Worm (Caenorhabditis elegans) whole organism, early embryonic: Measurements from ENCODE around the gene F43C9.1.

Experiments
- B0310.2 ChIP-seq: sonication (generic microtip); optimal IDR thresholded peaks from 2 replicates; lab custom pipeline; 2016; ENCODE audit warnings: mild to moderate bottlenecking, missing genetic modification characterization, missing compliant biosample characterization
- F13C5.2 ChIP-seq: sonication (generic microtip); optimal IDR thresholded peaks from 2 replicates; lab custom pipeline; 2017; ENCODE audit warnings: mild to moderate bottlenecking, missing genetic modification characterization, inconsistent platforms, missing compliant biosample characterization
- aly-1 ChIP-seq: sonication (generic microtip); optimal IDR thresholded peaks from 2 replicates; lab custom pipeline; 2016; ENCODE audit warnings: missing genetic modification characterization, missing compliant biosample characterization
- ama-1 ChIP-seq: fragments of 150-350 bp; optimal IDR thresholded peaks from 2 replicates; lab custom pipeline; 2014
- ceh-13 ChIP-seq: fragments of 200-800 bp; sonication (Bioruptor generic); optimal IDR thresholded peaks from 2 replicates; lab custom pipeline; 2018; ENCODE audit warnings: mild to moderate bottlenecking, missing genetic modification characterization, missing compliant biosample characterization
- ceh-36 ChIP-seq: sonication (generic microtip); optimal IDR thresholded peaks from 2 replicates; lab custom pipeline; 2016; ENCODE audit warnings: missing genetic modification characterization, inconsistent platforms, missing compliant biosample characterization
- ets-7 ChIP-seq: sonication (generic microtip); optimal IDR thresholded peaks from 2 replicates; lab custom pipeline; 2016; ENCODE audit warnings: missing genotype, missing genetic modification characterization, missing compliant biosample characterization
- flt-1 ChIP-seq: fragments of 200-800 bp; sonication (Bioruptor generic); IDR thresholded peaks from 2 replicates; pipeline ENCODE4 v1.3.6; 2022; ENCODE audit warnings: missing genetic modification characterization, missing compliant biosample characterization
- hmbx-1 ChIP-seq: sonication (generic microtip); optimal IDR thresholded peaks from 2 replicates; lab custom pipeline; 2016; ENCODE audit warnings: mild to moderate bottlenecking, missing genetic modification characterization, missing compliant biosample characterization
- hmg-4 ChIP-seq: fragments of 200-800 bp; sonication (Bioruptor generic); optimal IDR thresholded peaks from 2 replicates; lab custom pipeline; 2018; ENCODE audit warnings: mild to moderate bottlenecking, missing genetic modification characterization, missing compliant biosample characterization
- hnd-1 ChIP-seq: sonication (generic microtip); optimal IDR thresholded peaks from 2 replicates; lab custom pipeline; 2016; ENCODE audit warnings: missing genetic modification characterization, missing compliant biosample characterization
- pes-1 ChIP-seq: fragments of 200-800 bp; sonication (Bioruptor generic); IDR thresholded peaks from 2 replicates; pipeline ENCODE4 v1.3.6; 2022; ENCODE audit warnings: missing genetic modification reagents, missing genetic modification characterization, missing compliant biosample characterization
- scrt-1 ChIP-seq: fragments of 200-800 bp; sonication (Bioruptor generic); IDR thresholded peaks from 2 replicates; pipeline ENCODE4 v1.3.6; 2022; ENCODE audit warnings: missing genetic modification characterization, missing compliant biosample characterization
- sea-1 ChIP-seq: fragments of 200-800 bp; sonication (Bioruptor generic); conservative IDR thresholded peaks from 2 replicates; pipeline ENCODE4 v1.3.6; 2022; ENCODE audit warnings: missing genetic modification characterization, missing compliant biosample characterization
- tbx-11 ChIP-seq: fragments of 200-800 bp; sonication (Bioruptor generic); IDR thresholded peaks from 2 replicates; pipeline ENCODE4 v1.3.6; 2022; ENCODE audit warnings: missing genetic modification characterization, missing compliant biosample characterization
- tbx-37 ChIP-seq: fragments of 200-800 bp; sonication (Bioruptor generic); conservative IDR thresholded peaks from 2 replicates; pipeline ENCODE4 v1.3.6; 2022; ENCODE audit warnings: missing genetic modification reagents, missing genetic modification characterization, missing compliant biosample characterization
- tra-4 ChIP-seq: sonication (generic microtip); optimal IDR thresholded peaks from 2 replicates; lab custom pipeline; 2017; ENCODE audit warnings: missing genetic modification characterization, missing compliant biosample characterization

Gene F43C9.1

ce11 chrX:4800892-4801291, 7.8 kb downstream of the F43C9.1 start:
- TF ChIP-seq ets-7 (tag; lab: Kevin White, UChicago) (no peak), scrt-1 (no peak), sea-1 (GFP tag; lab: Robert Waterston, UW) (no peak), B0310.2 (no peak), aly-1 (tag; lab: Kevin White, UChicago) (no peak), flt-1 (GFP tag; lab: Robert Waterston, UW) (no peak), ama-1 (lab: Kevin White, UChicago) (no peak), hmbx-1 (tag; lab: Kevin White, UChicago) (no peak), tbx-11 (GFP tag; lab: Robert Waterston, UW) (no peak), hnd-1 (tag; lab: Kevin White, UChicago) (no peak), tbx-37 (GFP tag; lab: Robert Waterston, UW) (no peak), tra-4 (tag; lab: Kevin White, UChicago) (no peak), hmg-4 (GFP tag; lab: Kevin White, UChicago) (no peak), ceh-36 (tag; lab: Kevin White, UChicago) (no peak), pes-1 (no peak), ceh-13 (no peak), F13C5.2 (no peak)

- peak; percentile 33 for TF ChIP-seq hmg-4 (GFP tag; lab: Kevin White, UChicago)
- no peak for TF ChIP-seq tbx-11 (GFP tag; lab: Robert Waterston, UW)
Observed at ce11 chrX:4802255-4802654, 9.2 kb downstream of the F43C9.1 start.

ce11 chrX:4803942-4804341, 10.9 kb downstream of the F43C9.1 start:
- no peak for TF ChIP-seq aly-1 (tag; lab: Kevin White, UChicago)
- TF ChIP-seq ceh-13 = no peak
- no peak for TF ChIP-seq pes-1
- no peak for TF ChIP-seq B0310.2
- no peak for TF ChIP-seq tbx-37 (GFP tag; lab: Robert Waterston, UW)
- no peak for TF ChIP-seq tra-4 (tag; lab: Kevin White, UChicago)
- TF ChIP-seq flt-1 (GFP tag; lab: Robert Waterston, UW) = no peak
- no peak for TF ChIP-seq hmg-4 (GFP tag; lab: Kevin White, UChicago)
- no peak for TF ChIP-seq hnd-1 (tag; lab: Kevin White, UChicago)
- TF ChIP-seq scrt-1 = no peak
- no peak for TF ChIP-seq ama-1 (lab: Kevin White, UChicago)
- no peak for TF ChIP-seq F13C5.2
- no peak for TF ChIP-seq ets-7 (tag; lab: Kevin White, UChicago)
- no peak for TF ChIP-seq hmbx-1 (tag; lab: Kevin White, UChicago)
- no peak for TF ChIP-seq sea-1 (GFP tag; lab: Robert Waterston, UW)
- no peak for TF ChIP-seq tbx-11 (GFP tag; lab: Robert Waterston, UW)
- no peak for TF ChIP-seq ceh-36 (tag; lab: Kevin White, UChicago)

- TF ChIP-seq hmbx-1 (tag; lab: Kevin White, UChicago) = no peak
- no peak for TF ChIP-seq tbx-11 (GFP tag; lab: Robert Waterston, UW)
- TF ChIP-seq ets-7 (tag; lab: Kevin White, UChicago) = no peak
- no peak for TF ChIP-seq B0310.2
- no peak for TF ChIP-seq aly-1 (tag; lab: Kevin White, UChicago)
- TF ChIP-seq sea-1 (GFP tag; lab: Robert Waterston, UW) = no peak
- no peak for TF ChIP-seq hnd-1 (tag; lab: Kevin White, UChicago)
Observed at ce11 chrX:4808737-4809136, 15.7 kb downstream of the F43C9.1 start.

ce11 chrX:4809189-4809588, 16.1 kb downstream of the F43C9.1 start:
- TF ChIP-seq pes-1 = no peak
- no peak for TF ChIP-seq sea-1 (GFP tag; lab: Robert Waterston, UW)
- no peak for TF ChIP-seq F13C5.2
- no peak for TF ChIP-seq hmbx-1 (tag; lab: Kevin White, UChicago)
- TF ChIP-seq tbx-11 (GFP tag; lab: Robert Waterston, UW) = no peak
- no peak for TF ChIP-seq ceh-36 (tag; lab: Kevin White, UChicago)
- TF ChIP-seq aly-1 (tag; lab: Kevin White, UChicago) = no peak
- TF ChIP-seq ceh-13 = no peak
- TF ChIP-seq ama-1 (lab: Kevin White, UChicago) = no peak
- no peak for TF ChIP-seq flt-1 (GFP tag; lab: Robert Waterston, UW)
- TF ChIP-seq scrt-1 = no peak
- TF ChIP-seq hnd-1 (tag; lab: Kevin White, UChicago) = no peak
- no peak for TF ChIP-seq tra-4 (tag; lab: Kevin White, UChicago)
- TF ChIP-seq B0310.2 = no peak
- TF ChIP-seq hmg-4 (GFP tag; lab: Kevin White, UChicago) = no peak
- no peak for TF ChIP-seq ets-7 (tag; lab: Kevin White, UChicago)
- no peak for TF ChIP-seq tbx-37 (GFP tag; lab: Robert Waterston, UW)

ce11 chrX:4809753-4810424, 16.8 kb downstream of the F43C9.1 start:
- no peak for TF ChIP-seq sea-1 (GFP tag; lab: Robert Waterston, UW)
- no peak for TF ChIP-seq tra-4 (tag; lab: Kevin White, UChicago)
- TF ChIP-seq scrt-1 = no peak
- no peak; the same call in 1 of the 2 replicates for TF ChIP-seq pes-1
- TF ChIP-seq ama-1 (lab: Kevin White, UChicago) = no peak
- TF ChIP-seq tbx-11 (GFP tag; lab: Robert Waterston, UW) = no peak
- no peak for TF ChIP-seq hmbx-1 (tag; lab: Kevin White, UChicago)
- TF ChIP-seq hmg-4 (GFP tag; lab: Kevin White, UChicago) = no peak

- TF ChIP-seq scrt-1 (no peak), hnd-1 (tag; lab: Kevin White, UChicago) (no peak), tbx-11 (GFP tag; lab: Robert Waterston, UW) (no peak), sea-1 (GFP tag; lab: Robert Waterston, UW) (no peak), aly-1 (tag; lab: Kevin White, UChicago) (no peak), hmg-4 (GFP tag; lab: Kevin White, UChicago) (no peak), ama-1 (lab: Kevin White, UChicago) (no peak), B0310.2 (no peak), tra-4 (tag; lab: Kevin White, UChicago) (no peak), ceh-36 (tag; lab: Kevin White, UChicago) (no peak), ets-7 (tag; lab: Kevin White, UChicago) (no peak), pes-1 (no peak)
Observed at ce11 chrX:4811242-4811641, 18.2 kb downstream of the F43C9.1 start, which contains the start of gene ztf-16. TSS of gene ztf-16 (minus strand) at chrX:4811540.
